Fruit fly (Drosophila melanogaster) whole organism, pupa: Measurements from ENCODE around the gene MED10.

Source experiments
- CG12605 ChIP-seq: fragments of 200-800 bp; sonication (Bioruptor generic); IDR thresholded peaks from 2 replicates; pipeline ENCODE4 v1.3.6; 2022; ENCODE audit warnings: missing biosample characterization, missing genetic modification characterization
- CG14655 ChIP-seq: fragments of 200-800 bp; sonication (Bioruptor generic); optimal IDR thresholded peaks from 3 replicates; lab custom pipeline; 2017; ENCODE audit warnings: mild to moderate bottlenecking, missing biosample characterization, missing genetic modification reagents, missing genetic modification characterization
- CG15710 ChIP-seq: fragments of 200-800 bp; sonication (Bioruptor generic); optimal IDR thresholded peaks from 2 replicates; lab custom pipeline; 2018; ENCODE audit warnings: missing biosample characterization, mild to moderate bottlenecking, missing genetic modification characterization, moderate library complexity
- CG8159 ChIP-seq: fragments of 200-800 bp; sonication (Bioruptor generic); optimal IDR thresholded peaks from 3 replicates; lab custom pipeline; 2018; ENCODE audit warnings: missing biosample characterization, mild to moderate bottlenecking, missing genetic modification characterization, moderate library complexity
- CG8301 ChIP-seq: fragments of 200-800 bp; sonication (Bioruptor generic); optimal IDR thresholded peaks from 2 replicates; lab custom pipeline; 2018; ENCODE audit warnings: missing biosample characterization, mild to moderate bottlenecking, missing genetic modification characterization
- Pif1A ChIP-seq: fragments of 200-800 bp; sonication (Bioruptor generic); optimal IDR thresholded peaks from 3 replicates; lab custom pipeline; 2016; ENCODE audit warnings: missing biosample characterization, missing genetic modification characterization
- Snoo ChIP-seq: fragments of 200-800 bp; sonication (Bioruptor generic); optimal IDR thresholded peaks from 3 replicates; lab custom pipeline; 2017; ENCODE audit warnings: missing biosample characterization, mild to moderate bottlenecking, missing genetic modification characterization, inconsistent platforms

DNA sequence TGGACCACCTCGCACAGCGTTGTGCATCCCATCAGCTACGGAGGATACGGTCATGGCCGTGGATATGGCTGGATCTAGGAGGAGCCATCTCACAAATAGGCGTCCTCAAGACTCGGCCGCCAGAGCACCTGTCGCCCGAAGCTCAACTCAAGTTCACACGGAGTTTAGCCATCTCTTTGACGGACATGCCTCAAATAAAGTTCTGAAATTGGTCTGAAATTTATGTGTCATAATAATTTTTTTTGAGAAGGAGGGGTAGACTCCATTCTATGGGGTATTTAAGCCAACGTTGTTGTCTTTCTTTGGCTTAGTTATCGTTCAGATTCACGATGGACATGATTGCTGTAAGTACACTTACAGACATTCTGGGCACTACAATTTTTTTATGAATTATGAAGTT, 31.2 kb downstream of the MED10 start, which contains the start of gene CG13070:
- TF ChIP-seq CG12605 (GFP tag; lab: Robert Waterston, UW) (no peak), CG15710 (tag; lab: Kevin White, UChicago) (no peak), Pif1A (no peak), CG8301 (tag; lab: Kevin White, UChicago) (no peak), CG8159 (tag; lab: Kevin White, UChicago) (no peak), CG14655 (GFP tag; lab: Kevin White, UChicago) (no peak), Snoo (tag; lab: Kevin White, UChicago) (no peak)
